Fruit fly (Drosophila melanogaster) Kc167 (cell line): ENCODE results near the gene CG13931.

Source experiments
- Myc ChIP-seq: fragments of >200 bp; optimal IDR thresholded peaks from 2 replicates; lab custom pipeline; 2017; ENCODE audit warnings: missing external identifiers
- Sin3A ChIP-seq: fragments of >200 bp; optimal IDR thresholded peaks from 2 replicates; lab custom pipeline; 2018; ENCODE audit warnings: missing external identifiers
- h ChIP-seq: fragments of >200 bp; optimal IDR thresholded peaks from 3 replicates; lab custom pipeline; 2018; ENCODE audit warnings: missing external identifiers
- insv ChIP-seq: fragments of >200 bp; optimal IDR thresholded peaks from 3 replicates; lab custom pipeline; 2018; ENCODE audit warnings: missing external identifiers
- psq ChIP-seq: fragments of >200 bp; optimal IDR thresholded peaks from 2 replicates; lab custom pipeline; 2017; ENCODE audit warnings: missing external identifiers
- ttk ChIP-seq: sonication (Bioruptor generic); optimal IDR thresholded peaks from 2 replicates; lab custom pipeline; 2017; ENCODE audit warnings: missing external identifiers

Gene CG13931

DNA sequence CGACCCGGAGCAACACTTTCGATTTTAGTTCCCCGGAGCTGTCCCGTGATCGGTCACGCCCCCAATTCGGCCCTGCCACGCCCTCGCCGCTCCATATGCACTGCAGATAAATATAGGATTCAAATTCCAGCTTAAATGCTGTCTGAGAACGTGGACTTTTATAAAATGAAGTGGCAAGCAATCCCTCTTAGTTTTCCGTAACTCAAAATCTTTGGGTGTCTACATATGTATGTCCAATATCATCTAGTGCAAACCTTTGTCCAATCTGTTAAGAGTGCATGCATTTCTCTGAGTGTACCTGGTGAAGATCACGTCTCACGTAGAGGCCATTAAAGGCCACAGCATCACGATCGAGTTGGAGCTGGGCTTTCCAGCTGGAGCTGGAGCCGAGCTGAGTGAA, 8.4 kb upstream of the CG13931 start:
- TF ChIP-seq Sin3A (lab: Kevin White, UChicago) (no peak), insv (lab: Kevin White, UChicago) (no peak), psq (no peak), ttk (lab: Kevin White, UChicago) (no peak), h (lab: Kevin White, UChicago) (no peak), Myc (no peak)

DNA sequence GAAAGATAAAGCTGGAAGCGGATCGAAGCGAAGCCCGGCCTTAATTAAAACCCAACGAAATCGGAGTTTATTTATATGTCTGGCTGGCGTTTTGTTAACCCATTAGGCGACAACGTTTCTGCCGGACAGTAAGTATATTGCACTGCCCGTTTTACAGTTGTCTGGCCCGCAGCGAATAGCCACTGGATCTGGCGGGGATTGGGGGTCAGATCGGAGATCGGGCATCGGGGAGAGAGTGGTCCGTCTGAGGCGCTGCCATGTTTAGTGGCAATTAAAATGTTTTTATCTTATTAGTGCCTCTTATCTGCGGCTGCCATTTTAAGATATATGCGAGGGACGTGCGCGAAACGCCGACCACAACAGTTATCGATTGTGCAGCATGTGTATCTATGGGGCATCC, 7.0 kb upstream of the CG13931 start:
- no peak for TF ChIP-seq psq
- TF ChIP-seq ttk (lab: Kevin White, UChicago): no peak
- TF ChIP-seq Sin3A (lab: Kevin White, UChicago): no peak
- TF ChIP-seq Myc: no peak

DNA sequence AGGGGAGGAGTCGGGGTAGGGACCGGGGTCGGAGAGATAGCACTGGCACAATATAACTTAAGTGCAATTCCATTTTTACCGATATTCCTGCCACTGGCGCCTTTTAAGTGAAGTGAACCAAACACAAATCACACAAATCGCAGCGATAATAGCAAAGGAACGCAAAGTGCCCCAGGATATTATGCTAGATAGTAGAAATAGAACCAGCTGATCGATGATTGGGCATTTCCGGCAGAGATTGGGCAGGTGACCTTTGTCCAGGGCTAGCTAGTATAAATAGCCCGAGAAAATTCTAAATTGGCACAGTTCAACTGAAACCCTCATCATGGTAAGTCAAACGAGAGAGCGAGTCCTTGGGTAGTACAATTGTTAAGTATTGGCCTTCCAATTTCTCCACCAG, 7.9 kb downstream of the CG13931 start, which contains the start of gene CG12011:
TSS of gene CG12011 (plus strand) at position 301 of the 400 bp plus-strand sequence.
- no peak for TF ChIP-seq Myc
- TF ChIP-seq psq: no peak
- no peak for TF ChIP-seq ttk (lab: Kevin White, UChicago)
- no peak for TF ChIP-seq insv (lab: Kevin White, UChicago)
- TF ChIP-seq h (lab: Kevin White, UChicago): no peak

DNA sequence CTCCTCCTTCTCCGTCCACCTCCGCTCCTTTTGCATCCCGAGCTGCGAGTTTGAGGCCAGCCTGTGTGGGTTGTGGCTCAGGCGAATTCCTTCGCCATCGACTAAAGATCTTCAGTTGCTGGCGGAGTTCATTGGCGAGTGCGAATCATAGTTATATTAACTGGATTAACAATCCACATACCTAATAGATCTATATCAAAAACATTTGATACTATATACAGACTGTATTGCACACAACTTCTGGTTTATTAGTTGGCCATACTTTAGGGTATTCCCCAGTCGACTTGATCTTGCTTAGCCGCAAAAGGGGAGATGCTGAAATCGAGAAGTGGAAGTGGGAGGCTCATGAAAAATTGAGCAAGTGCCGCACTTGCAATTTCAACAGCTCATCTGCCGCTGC, 9.3 kb downstream of the CG13931 start:
- TF ChIP-seq Myc: no peak
- TF ChIP-seq insv (lab: Kevin White, UChicago): no peak
- TF ChIP-seq Sin3A (lab: Kevin White, UChicago): no peak
- no peak for TF ChIP-seq psq
- no peak for TF ChIP-seq h (lab: Kevin White, UChicago)
- TF ChIP-seq ttk (lab: Kevin White, UChicago): no peak

DNA sequence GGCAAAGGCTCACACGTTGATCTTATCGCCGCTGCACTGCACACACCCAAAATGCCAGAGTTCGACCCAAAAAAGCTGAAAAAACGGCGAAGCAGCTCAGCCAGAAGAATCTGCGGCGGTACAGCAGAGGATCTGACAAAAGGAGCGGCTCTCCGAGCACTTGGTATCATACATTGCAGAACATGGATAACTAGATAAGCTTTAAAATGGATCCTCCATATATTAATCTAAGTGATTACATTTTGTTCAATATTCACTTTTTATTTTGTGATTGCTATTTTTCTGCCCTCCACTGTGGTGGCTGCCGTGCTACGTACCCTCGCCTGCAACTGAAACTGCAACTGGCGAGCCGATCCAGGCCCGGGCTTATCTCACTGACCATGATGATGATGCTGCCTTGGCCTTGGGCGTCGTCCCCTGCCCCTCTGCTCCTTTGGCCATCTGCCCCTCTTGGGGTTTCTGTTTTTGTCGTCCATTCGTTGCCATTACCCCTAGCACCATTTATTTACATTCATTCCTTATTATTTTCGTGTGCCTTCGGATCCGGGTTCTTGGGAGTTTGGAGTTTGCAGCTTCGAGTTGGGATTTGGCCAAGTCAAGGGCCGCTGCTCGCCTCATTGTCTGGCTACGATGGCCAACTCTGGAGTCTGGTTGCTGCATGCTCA, 10.0 kb downstream of the CG13931 start:
- TF ChIP-seq Myc (no peak), psq (no peak), ttk (lab: Kevin White, UChicago) (no peak), h (lab: Kevin White, UChicago) (no peak), insv (lab: Kevin White, UChicago) (no peak), Sin3A (lab: Kevin White, UChicago) (no peak)

DNA sequence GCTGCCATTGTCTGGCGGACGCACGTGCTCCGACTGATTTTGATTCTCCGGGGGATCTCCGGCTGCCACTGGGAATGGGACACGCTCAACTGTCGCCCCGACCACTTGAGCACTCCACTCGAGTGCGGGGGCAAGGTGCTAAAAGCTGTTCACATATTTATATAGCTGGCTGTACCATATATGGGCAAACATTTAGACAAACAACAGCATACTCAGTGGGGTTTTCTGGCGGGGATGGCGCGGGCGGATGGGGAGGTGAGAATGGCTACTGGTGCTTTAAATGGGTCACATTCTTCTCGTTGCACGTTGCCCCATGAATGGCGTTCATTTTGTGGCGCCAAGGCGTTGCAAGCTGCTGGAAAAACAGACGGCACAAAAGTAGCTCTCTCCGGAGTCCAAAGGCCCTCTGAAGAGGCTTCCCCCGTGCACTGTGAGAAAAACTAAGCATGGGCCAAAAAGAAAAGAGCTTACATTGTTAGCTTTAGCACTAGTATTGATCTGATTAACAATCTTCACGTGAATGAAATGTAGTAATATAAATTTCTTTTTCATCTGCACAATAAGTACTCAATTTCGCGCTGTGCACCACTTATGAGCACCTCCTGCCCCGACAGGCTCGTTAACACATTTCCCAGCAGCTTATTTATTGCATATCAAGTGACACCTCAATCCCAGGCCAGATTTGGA, 11.3 kb downstream of the CG13931 start:
- TF ChIP-seq psq (no peak), ttk (lab: Kevin White, UChicago) (no peak), Myc (no peak), insv (lab: Kevin White, UChicago) (no peak), Sin3A (lab: Kevin White, UChicago) (no peak), h (lab: Kevin White, UChicago) (no peak)

DNA sequence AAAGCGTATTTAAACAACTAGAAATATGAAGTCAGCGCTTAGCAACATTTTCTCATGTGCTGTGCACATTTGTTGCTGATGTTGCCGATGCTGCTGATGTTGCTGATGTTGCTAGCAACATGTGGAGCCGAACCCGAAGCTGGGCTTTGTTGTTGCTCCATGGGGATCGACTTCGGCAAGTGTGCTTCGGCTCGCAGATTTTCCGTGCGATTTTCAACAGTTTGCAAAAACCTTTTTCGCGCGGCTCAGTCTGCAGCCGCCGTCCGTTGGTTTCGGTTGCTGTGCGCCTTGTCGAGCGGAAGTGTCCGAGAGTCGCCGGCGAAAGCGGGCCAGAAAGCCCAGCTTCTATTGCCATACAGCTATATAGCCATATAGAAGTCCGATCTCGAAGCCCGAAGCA, 13.6 kb downstream of the CG13931 start:
- TF ChIP-seq psq (no peak), ttk (lab: Kevin White, UChicago) (no peak), insv (lab: Kevin White, UChicago) (no peak), Myc (no peak), h (lab: Kevin White, UChicago) (no peak), Sin3A (lab: Kevin White, UChicago) (no peak)

DNA sequence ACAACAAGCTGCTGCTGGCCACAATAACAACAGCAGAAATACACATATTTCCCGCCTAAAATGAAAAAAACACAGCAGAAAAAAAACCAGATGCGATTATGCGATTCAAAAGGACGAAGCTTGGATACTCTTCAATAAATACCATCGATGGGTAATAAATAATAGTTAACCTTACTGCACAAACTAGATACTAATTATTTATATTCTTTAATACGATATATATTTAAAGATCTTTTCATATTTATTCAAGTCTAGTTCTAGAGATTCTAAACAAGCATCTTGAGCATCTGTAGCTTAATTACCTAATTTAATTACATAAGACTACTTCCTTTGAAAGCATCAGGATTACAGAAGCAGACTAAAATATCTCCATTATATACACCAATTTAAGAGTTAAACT, 14.0 kb downstream of the CG13931 start:
- no peak for TF ChIP-seq h (lab: Kevin White, UChicago)
- TF ChIP-seq Sin3A (lab: Kevin White, UChicago): no peak
- no peak for TF ChIP-seq insv (lab: Kevin White, UChicago)
- no peak for TF ChIP-seq ttk (lab: Kevin White, UChicago)
- no peak for TF ChIP-seq psq
- no peak for TF ChIP-seq Myc

DNA sequence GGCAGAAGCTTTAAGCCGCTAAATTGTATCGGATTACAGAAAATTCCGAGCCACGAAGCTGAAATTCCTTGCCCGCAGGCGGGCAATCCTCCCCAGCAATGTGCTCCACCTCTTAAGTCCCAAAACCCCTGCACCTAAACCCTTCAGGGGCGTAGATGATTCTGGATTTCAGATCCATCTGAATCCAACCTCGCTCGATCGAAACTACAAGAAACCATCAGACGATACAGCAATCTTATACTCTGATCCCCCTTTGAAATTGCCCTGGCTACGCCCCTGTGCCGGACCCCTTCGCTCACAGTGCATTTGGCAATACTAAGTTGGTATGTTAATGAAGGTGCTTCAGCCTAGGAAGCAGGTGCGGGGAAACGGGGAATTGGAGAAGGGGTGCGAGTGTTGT, 19.1 kb downstream of the CG13931 start:
- TF ChIP-seq Myc (no peak), Sin3A (lab: Kevin White, UChicago) (no peak), h (lab: Kevin White, UChicago) (no peak), psq (no peak), insv (lab: Kevin White, UChicago) (no peak), ttk (lab: Kevin White, UChicago) (no peak)

DNA sequence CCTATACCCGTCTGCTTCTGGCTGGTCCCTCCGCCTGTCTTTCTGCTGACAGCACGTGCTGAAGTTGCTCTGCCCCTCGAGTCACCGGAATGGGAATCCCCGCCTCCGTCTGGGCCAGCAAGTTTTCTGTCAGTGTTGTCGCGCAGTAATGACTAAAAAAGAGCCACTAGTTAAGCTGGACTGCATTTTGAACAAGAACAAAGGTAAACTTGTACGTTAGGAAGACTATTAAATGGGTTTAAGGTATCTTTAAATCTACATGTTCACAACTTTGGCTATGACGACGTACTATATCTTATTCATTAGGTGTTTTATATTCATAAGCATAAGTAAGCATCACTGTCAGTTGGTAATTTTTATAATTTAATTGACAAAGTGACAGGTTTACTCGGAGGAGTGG, 22.8 kb downstream of the CG13931 start:
- TF ChIP-seq psq: no peak
- TF ChIP-seq Myc: no peak
- TF ChIP-seq insv (lab: Kevin White, UChicago): no peak
- TF ChIP-seq ttk (lab: Kevin White, UChicago): no peak
- TF ChIP-seq Sin3A (lab: Kevin White, UChicago): no peak
- TF ChIP-seq h (lab: Kevin White, UChicago): no peak

DNA sequence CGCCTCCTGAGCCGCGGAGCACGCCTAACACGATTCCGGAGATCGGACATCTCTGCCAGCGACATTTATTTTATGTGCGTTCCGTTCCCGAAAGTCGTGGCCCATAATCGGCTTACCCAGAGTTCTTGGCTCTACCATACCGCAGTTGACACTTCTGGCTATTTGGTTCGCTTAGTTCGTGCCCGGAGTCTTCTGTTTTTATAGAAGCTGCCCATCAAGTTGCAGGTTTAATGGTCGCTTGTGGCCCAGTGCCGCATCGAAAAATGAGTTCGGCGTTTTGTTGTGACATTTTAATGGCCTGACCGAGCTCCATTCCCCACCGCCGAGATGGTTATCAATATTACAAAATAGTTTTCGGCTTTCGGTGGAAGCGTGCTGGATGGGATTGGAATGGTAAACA, 26.0 kb downstream of the CG13931 start:
- TF ChIP-seq insv (lab: Kevin White, UChicago): no peak
- no peak for TF ChIP-seq Myc
- no peak for TF ChIP-seq psq
- no peak for TF ChIP-seq h (lab: Kevin White, UChicago)
- TF ChIP-seq Sin3A (lab: Kevin White, UChicago): no peak
- TF ChIP-seq ttk (lab: Kevin White, UChicago): no peak

DNA sequence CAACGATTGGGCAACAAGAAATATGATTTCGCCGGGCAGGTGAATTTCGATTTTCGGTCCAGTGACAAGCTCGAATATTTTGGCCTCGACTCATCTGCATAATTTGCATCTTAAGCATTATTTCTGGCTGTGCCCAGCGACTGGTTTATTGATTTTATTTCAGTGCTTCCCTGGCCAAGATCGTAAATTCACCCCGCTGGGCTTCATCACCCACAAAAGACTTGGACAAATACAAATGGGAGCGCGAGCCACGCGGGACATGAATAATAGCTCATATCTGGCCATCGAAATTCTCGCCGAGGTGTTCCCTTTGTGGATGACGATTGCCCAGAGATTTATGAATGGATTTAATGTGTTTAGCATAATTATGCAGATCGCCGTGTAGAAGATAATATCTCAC, 27.0 kb downstream of the CG13931 start:
- TF ChIP-seq ttk (lab: Kevin White, UChicago) (no peak), h (lab: Kevin White, UChicago) (no peak), Myc (no peak), psq (no peak), Sin3A (lab: Kevin White, UChicago) (no peak), insv (lab: Kevin White, UChicago) (no peak)
